Fruit fly (Drosophila melanogaster) whole organism, embryonic: ENCODE results near the gene HDAC3.

ENCODE experiments used
- Ada2b ChIP-seq: fragments of 200-800 bp; sonication (Bioruptor generic); IDR thresholded peaks from 2 replicates; pipeline ENCODE4 v1.3.6; 2022; ENCODE audit warnings: missing biosample characterization, missing genetic modification characterization
- Antp ChIP-seq: fragments of 200-800 bp; sonication (Bioruptor generic); optimal IDR thresholded peaks from 3 replicates; lab custom pipeline; 2016; ENCODE audit warnings: missing biosample characterization, missing genetic modification characterization
- BtbVII ChIP-seq: fragments of 200-800 bp; sonication (Bioruptor generic); optimal IDR thresholded peaks from 3 replicates; lab custom pipeline; 2017; ENCODE audit warnings: missing biosample characterization, mild to moderate bottlenecking, missing genetic modification characterization
- C15 ChIP-seq: fragments of 200-800 bp; sonication (Bioruptor generic); IDR thresholded peaks from 3 replicates; pipeline ENCODE4 v1.3.6; 2022; ENCODE audit warnings: missing biosample characterization, missing genetic modification characterization
- CG10431 ChIP-seq: fragments of 200-800 bp; sonication (Bioruptor generic); optimal IDR thresholded peaks from 3 replicates; lab custom pipeline; 2018; ENCODE audit warnings: missing biosample characterization, mild to moderate bottlenecking, missing genetic modification characterization
- CG10543 ChIP-seq: fragments of 200-800 bp; sonication (Bioruptor generic); optimal IDR thresholded peaks from 3 replicates; lab custom pipeline; 2017; ENCODE audit warnings: missing biosample characterization, mild to moderate bottlenecking, missing genetic modification characterization, moderate library complexity
- CG10565 ChIP-seq: fragments of 200-800 bp; sonication (Bioruptor generic); optimal IDR thresholded peaks from 3 replicates; lab custom pipeline; 2016; ENCODE audit warnings: missing biosample characterization, mild to moderate bottlenecking, missing genetic modification characterization
- CG11093 ChIP-seq: fragments of 200-800 bp; sonication (Bioruptor generic); IDR thresholded peaks from 3 replicates; pipeline ENCODE4 v1.3.6; 2022; ENCODE audit warnings: missing biosample characterization, missing genetic modification characterization
- CG11723 ChIP-seq: fragments of 200-800 bp; sonication (Bioruptor generic); optimal IDR thresholded peaks from 2 replicates; lab custom pipeline; 2017; ENCODE audit warnings: missing biosample characterization, mild to moderate bottlenecking, missing genetic modification characterization
- CG15269 ChIP-seq: fragments of 200-800 bp; sonication (Bioruptor generic); optimal IDR thresholded peaks from 2 replicates; lab custom pipeline; 2018; ENCODE audit warnings: missing biosample characterization, mild to moderate bottlenecking, missing genetic modification characterization, moderate library complexity
- CG15479 ChIP-seq: fragments of 200-800 bp; sonication (Bioruptor generic); optimal IDR thresholded peaks from 3 replicates; lab custom pipeline; 2019; ENCODE audit warnings: missing biosample characterization, mild to moderate bottlenecking, missing genetic modification characterization, moderate library complexity
- CG16779 ChIP-seq: fragments of 200-800 bp; sonication (Bioruptor generic); IDR thresholded peaks from 2 replicates; pipeline ENCODE4 v1.3.6; 2022; ENCODE audit warnings: missing biosample characterization, missing genetic modification characterization
- CG1832 ChIP-seq: fragments of 200-800 bp; sonication (Bioruptor generic); optimal IDR thresholded peaks from 2 replicates; lab custom pipeline; 2017; ENCODE audit warnings: missing biosample characterization, mild to moderate bottlenecking, missing genetic modification characterization, inconsistent platforms
- CG2116 ChIP-seq: fragments of 200-800 bp; sonication (Bioruptor generic); optimal IDR thresholded peaks from 3 replicates; lab custom pipeline; 2018; ENCODE audit warnings: missing biosample characterization, mild to moderate bottlenecking, missing genetic modification characterization
- CG30403 ChIP-seq: fragments of 200-800 bp; sonication (Bioruptor generic); optimal IDR thresholded peaks from 3 replicates; lab custom pipeline; 2016; ENCODE audit warnings: missing biosample characterization, missing genetic modification characterization
- CG4282 ChIP-seq: fragments of 200-800 bp; sonication (Bioruptor generic); optimal IDR thresholded peaks from 2 replicates; lab custom pipeline; 2016; ENCODE audit warnings: missing biosample characterization, missing genetic modification characterization
- CG4404 ChIP-seq: fragments of 200-800 bp; sonication (Bioruptor generic); IDR thresholded peaks from 2 replicates; pipeline ENCODE4 v1.3.6; 2022; ENCODE audit warnings: missing biosample characterization, missing genetic modification characterization
- CG4820 ChIP-seq: fragments of 200-800 bp; sonication (Bioruptor generic); optimal IDR thresholded peaks from 3 replicates; lab custom pipeline; 2016; ENCODE audit warnings: missing biosample characterization, missing genetic modification characterization
- CG5180 ChIP-seq: fragments of 200-800 bp; sonication (Bioruptor generic); optimal IDR thresholded peaks from 3 replicates; lab custom pipeline; 2017; ENCODE audit warnings: missing biosample characterization, missing genetic modification characterization, mild to moderate bottlenecking, moderate library complexity, missing genetic modification reagents
- CG6272 ChIP-seq: fragments of 200-800 bp; sonication (Bioruptor generic); IDR thresholded peaks from 2 replicates; pipeline ENCODE4 v1.3.6; 2022; ENCODE audit warnings: missing biosample characterization, missing genetic modification characterization
- CG6791 ChIP-seq: fragments of 200-800 bp; sonication (Bioruptor generic); IDR thresholded peaks from 3 replicates; pipeline ENCODE4 v1.3.6; 2022; ENCODE audit warnings: missing biosample characterization, missing genetic modification characterization; ENCODE audit not compliant: partially characterized antibody
- CG7271 ChIP-seq: fragments of 200-800 bp; sonication (Bioruptor generic); optimal IDR thresholded peaks from 2 replicates; lab custom pipeline; 2018; ENCODE audit warnings: missing biosample characterization, mild to moderate bottlenecking, missing genetic modification characterization, moderate library complexity
- CG8388 ChIP-seq: fragments of 200-800 bp; sonication (Bioruptor generic); optimal IDR thresholded peaks from 2 replicates; lab custom pipeline; 2019; ENCODE audit warnings: missing biosample characterization, mild to moderate bottlenecking, missing genetic modification characterization, moderate library complexity
- CG9609 ChIP-seq: fragments of 200-800 bp; sonication (Bioruptor generic); optimal IDR thresholded peaks from 3 replicates; lab custom pipeline; 2016; ENCODE audit warnings: missing biosample characterization, missing genetic modification characterization
- CG9797 ChIP-seq: fragments of 200-800 bp; sonication (Bioruptor generic); optimal IDR thresholded peaks from 3 replicates; lab custom pipeline; 2018; ENCODE audit warnings: missing biosample characterization, mild to moderate bottlenecking, missing genetic modification characterization
- CHES-1-like ChIP-seq: fragments of 200-800 bp; sonication (Bioruptor generic); optimal IDR thresholded peaks from 2 replicates; lab custom pipeline; 2016; ENCODE audit warnings: missing biosample characterization, missing genetic modification characterization
- Chrac-16 ChIP-seq: fragments of 200-800 bp; sonication (Bioruptor generic); optimal IDR thresholded peaks from 3 replicates; lab custom pipeline; 2016; ENCODE audit warnings: missing biosample characterization, missing genetic modification characterization
- D19A ChIP-seq: fragments of 200-800 bp; optimal IDR thresholded peaks from 3 replicates; lab custom pipeline; 2019; ENCODE audit warnings: missing biosample characterization, mild to moderate bottlenecking, missing genetic modification characterization, moderate library complexity
- D19B ChIP-seq: fragments of 200-800 bp; sonication (Bioruptor generic); optimal IDR thresholded peaks from 2 replicates; lab custom pipeline; 2017; ENCODE audit warnings: missing biosample characterization, mild to moderate bottlenecking, missing genetic modification characterization
- Dbx ChIP-seq: fragments of 200-800 bp; sonication (Bioruptor generic); IDR thresholded peaks from 3 replicates; pipeline ENCODE4 v1.3.6; 2022; ENCODE audit warnings: missing biosample characterization, missing genetic modification characterization
- Deaf1 ChIP-seq: fragments of 200-800 bp; optimal IDR thresholded peaks from 3 replicates; lab custom pipeline; 2019; ENCODE audit warnings: missing biosample characterization, mild to moderate bottlenecking, missing genetic modification characterization, moderate library complexity
- E2f1 ChIP-seq: fragments of 200-800 bp; sonication (Bioruptor generic); IDR thresholded peaks from 2 replicates; pipeline ENCODE4 v1.3.6; 2022; ENCODE audit warnings: missing biosample characterization, missing genetic modification characterization
- E2f2 ChIP-seq: fragments of 200-800 bp; sonication (Bioruptor generic); IDR thresholded peaks from 2 replicates; pipeline ENCODE4 v1.3.6; 2022; ENCODE audit warnings: missing biosample characterization, missing genetic modification characterization
- Kr ChIP-seq: fragments of 200-800 bp; sonication (Bioruptor generic); optimal IDR thresholded peaks from 2 replicates; lab custom pipeline; 2017; ENCODE audit warnings: missing biosample characterization, mild to moderate bottlenecking, missing genetic modification characterization
- NK7.1 ChIP-seq: fragments of 200-800 bp; sonication (Bioruptor generic); optimal IDR thresholded peaks from 3 replicates; lab custom pipeline; 2016; ENCODE audit warnings: missing biosample characterization, missing genetic modification characterization
- Trl ChIP-seq, 3 experiments: fragments of >200 bp in 2 of 3; fragments of 200-800 bp in 1 of 3; sonication (Bioruptor generic) in 1 of 3; optimal IDR thresholded peaks; 2 replicates in 1 of 3; 3 replicates in 2 of 3; lab custom pipeline; 2016 to 2017; ENCODE audit warnings: missing biosample characterization in 1 of 3, missing genetic modification characterization in 1 of 3
- Usf ChIP-seq: fragments of 200-800 bp; sonication (Bioruptor generic); optimal IDR thresholded peaks from 2 replicates; lab custom pipeline; 2017; ENCODE audit warnings: missing genotype, missing biosample characterization, missing genetic modification characterization
- bcd ChIP-seq: fragments of 200-800 bp; sonication (Bioruptor generic); optimal IDR thresholded peaks from 2 replicates; lab custom pipeline; 2017; ENCODE audit warnings: missing biosample characterization, mild to moderate bottlenecking, missing genetic modification characterization
- cad ChIP-seq: fragments of >200 bp; optimal IDR thresholded peaks from 2 replicates; lab custom pipeline; 2017; ENCODE audit warnings: missing biosample characterization, missing genetic modification characterization
- crc ChIP-seq: fragments of 200-800 bp; sonication (Bioruptor generic); optimal IDR thresholded peaks from 2 replicates; lab custom pipeline; 2016; ENCODE audit warnings: missing biosample characterization, missing genetic modification characterization
- cwo ChIP-seq: fragments of 200-800 bp; sonication (Bioruptor generic); optimal IDR thresholded peaks from 3 replicates; lab custom pipeline; 2017; ENCODE audit warnings: missing biosample characterization, missing genetic modification characterization, mild to moderate bottlenecking, moderate library complexity, missing genetic modification reagents
- dysf ChIP-seq: fragments of 200-800 bp; sonication (Bioruptor generic); IDR thresholded peaks from 3 replicates; pipeline ENCODE4 v1.3.6; 2022; ENCODE audit warnings: missing biosample characterization, missing genetic modification characterization
- ems ChIP-seq: fragments of 200-800 bp; sonication (Bioruptor generic); optimal IDR thresholded peaks from 3 replicates; lab custom pipeline; 2016; ENCODE audit warnings: missing biosample characterization, missing genetic modification characterization
- exex ChIP-seq: fragments of 200-800 bp; sonication (Bioruptor generic); optimal IDR thresholded peaks from 4 replicates; lab custom pipeline; 2018; ENCODE audit warnings: missing biosample characterization, mild to moderate bottlenecking, missing genetic modification characterization, moderate library complexity
- kah ChIP-seq: fragments of 200-800 bp; sonication (Bioruptor generic); optimal IDR thresholded peaks from 2 replicates; lab custom pipeline; 2018; ENCODE audit warnings: missing biosample characterization, mild to moderate bottlenecking, missing genetic modification characterization
- slp2 ChIP-seq: fragments of 200-800 bp; sonication (Bioruptor generic); optimal IDR thresholded peaks from 2 replicates; lab custom pipeline; 2016; ENCODE audit warnings: missing biosample characterization, missing genetic modification characterization
- twi ChIP-seq: fragments of 200-800 bp; optimal IDR thresholded peaks from 2 replicates; lab custom pipeline; 2019; ENCODE audit warnings: missing biosample characterization, mild to moderate bottlenecking, missing genetic modification characterization, moderate library complexity
- unpg ChIP-seq: fragments of 200-800 bp; sonication (Bioruptor generic); optimal IDR thresholded peaks from 3 replicates; lab custom pipeline; 2018; ENCODE audit warnings: missing biosample characterization, mild to moderate bottlenecking, missing genetic modification characterization, moderate library complexity
- wdn ChIP-seq: fragments of 200-800 bp; sonication (Bioruptor generic); IDR thresholded peaks from 2 replicates; pipeline ENCODE4 v1.3.6; 2022; ENCODE audit warnings: missing biosample characterization, missing genetic modification characterization
- z ChIP-seq: fragments of 200-800 bp; sonication (Bioruptor generic); IDR thresholded peaks from 3 replicates; pipeline ENCODE4 v1.3.6; 2022; ENCODE audit warnings: missing biosample characterization, missing genetic modification characterization
- zen ChIP-seq: fragments of 200-800 bp; sonication (Bioruptor generic); optimal IDR thresholded peaks from 3 replicates; lab custom pipeline; 2018; ENCODE audit warnings: missing biosample characterization, mild to moderate bottlenecking, missing genetic modification characterization, moderate library complexity

Gene HDAC3

dm6 chr3R:5474551-5474950, at the start of gene HDAC3, which contains the start of the genes CG45100 and Hcs (continued):
- TF ChIP-seq CG10565 (GFP tag; lab: Kevin White, UChicago): no peak
- TF ChIP-seq CG8388 (GFP tag; lab: Kevin White, UChicago): no peak
- no peak for TF ChIP-seq unpg (GFP tag; lab: Kevin White, UChicago)
- no peak for TF ChIP-seq wdn (GFP tag; lab: Robert Waterston, UW)
- TF ChIP-seq Kr (GFP tag; lab: Kevin White, UChicago): no peak
- peak; percentile 29 for TF ChIP-seq CG9797 (GFP tag; lab: Kevin White, UChicago)
- TF ChIP-seq CG5180: no peak
- TF ChIP-seq ems (GFP tag; lab: Kevin White, UChicago): peak; percentile 50
- no peak for TF ChIP-seq Deaf1 (tag; lab: Kevin White, UChicago)
- no peak for TF ChIP-seq D19B (GFP tag; lab: Kevin White, UChicago)
- TF ChIP-seq CG6272: peak; percentile 49; the same call in 1 of the 2 replicates
- TF ChIP-seq CG4820 (GFP tag; lab: Kevin White, UChicago): peak; percentile 11
- no peak for TF ChIP-seq CG4282 (GFP tag; lab: Kevin White, UChicago)
- TF ChIP-seq kah (GFP tag; lab: Kevin White, UChicago): no peak
- TF ChIP-seq CG10543 (GFP tag; lab: Kevin White, UChicago): no peak
- no peak for TF ChIP-seq D19A (tag; lab: Kevin White, UChicago)
- peak; percentile 85 for TF ChIP-seq CG6791 (GFP tag; lab: Robert Waterston, UW)
- TF ChIP-seq CG15269 (tag; lab: Kevin White, UChicago): no peak
- TF ChIP-seq NK7.1: peak; percentile 7
- TF ChIP-seq CG11093: no peak
- no peak for TF ChIP-seq CG1832 (GFP tag; lab: Kevin White, UChicago)
- TF ChIP-seq Chrac-16: peak; percentile 51
- TF ChIP-seq CG11723 (GFP tag; lab: Kevin White, UChicago): no peak
- peak; percentile 73 for TF ChIP-seq zen (tag; lab: Kevin White, UChicago)
- TF ChIP-seq CG7271 (tag; lab: Kevin White, UChicago): no peak
- no peak for TF ChIP-seq CG16779 (GFP tag; lab: Robert Waterston, UW)
- peak; percentile 20 for TF ChIP-seq slp2 (GFP tag; lab: Kevin White, UChicago)
- TF ChIP-seq crc: no peak
- no peak for TF ChIP-seq exex (tag; lab: Kevin White, UChicago)
- peak; percentile 48 for TF ChIP-seq CG2116 (GFP tag; lab: Kevin White, UChicago)
- peak; percentile 46 for TF ChIP-seq Antp (GFP tag; lab: Kevin White, UChicago)
- TF ChIP-seq E2f1 (GFP tag; lab: Robert Waterston, UW): peak; percentile 48; the same call in 1 of the 2 replicates
- no peak for TF ChIP-seq z (GFP tag; lab: Robert Waterston, UW)
- TF ChIP-seq CHES-1-like (GFP tag; lab: Kevin White, UChicago): peak; percentile 77
- no peak for TF ChIP-seq twi (tag; lab: Kevin White, UChicago)
- TF ChIP-seq Dbx (GFP tag; lab: Robert Waterston, UW): peak; percentile 69
- no peak for TF ChIP-seq cad
- TF ChIP-seq CG30403: peak; percentile 67
- no peak for TF ChIP-seq Ada2b (GFP tag; lab: Robert Waterston, UW)
- peak; percentile 29 for TF ChIP-seq CG15479 (GFP tag; lab: Kevin White, UChicago)
- TF ChIP-seq C15 (GFP tag; lab: Robert Waterston, UW): no peak
- TF ChIP-seq CG4404: peak; percentile 42
- peak; percentile 44 for TF ChIP-seq CG9609 (GFP tag; lab: Kevin White, UChicago)
- no peak for TF ChIP-seq bcd (GFP tag; lab: Kevin White, UChicago)
- TF ChIP-seq CG10431 (GFP tag; lab: Kevin White, UChicago): no peak
- no peak for TF ChIP-seq Trl (optimal IDR thresholded peaks at IDR 0.05; lab: Kevin White, UChicago)
- peak; percentile 70 for TF ChIP-seq Trl (GFP tag; optimal IDR thresholded peaks at IDR 0.05; lab: Kevin White, UChicago)
- TF ChIP-seq E2f2 (GFP tag; lab: Robert Waterston, UW): no peak
- TF ChIP-seq BtbVII: no peak
- no peak for TF ChIP-seq cwo (GFP tag; lab: Kevin White, UChicago)
- no peak; the same call in 2 of the 3 replicates for TF ChIP-seq dysf (GFP tag; lab: Robert Waterston, UW)
- no peak for TF ChIP-seq Usf (GFP tag; lab: Kevin White, UChicago)
